ENCODE assay signal across 2 worm cellular contexts in the genomic region with DNA sequence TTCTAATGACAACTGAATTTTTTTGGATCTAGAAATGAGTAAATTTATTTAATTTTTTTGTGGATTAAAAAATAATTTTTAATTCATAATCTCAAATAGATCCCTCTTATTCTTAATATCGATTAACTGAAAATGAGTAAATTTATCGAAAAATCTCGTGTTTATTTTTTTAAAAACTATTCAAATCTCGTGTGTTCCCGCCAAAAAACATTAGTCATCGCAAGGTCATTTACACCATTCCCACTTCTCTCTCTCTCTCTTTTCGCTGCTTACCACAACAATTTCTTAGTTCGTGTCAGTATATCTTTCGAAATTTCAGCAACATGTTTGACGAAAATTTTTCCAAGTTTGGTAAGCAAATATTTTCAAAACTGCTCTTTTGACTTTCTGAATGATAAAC.
TF ChIP-seq lines count a peak whose summit lies in the region.

No protein-coding gene starts in this region.

TF ChIP-seq in whole organism, L1 larva, 84 proteins besides CTCF, POLR2A, EP300 and RAD21 (continues in another document):
- TF ChIP-seq swsn-7 (tag; optimal IDR thresholded peaks at IDR 0.05; lab: Kevin White, UChicago) (no peak), efl-1 (optimal IDR thresholded peaks at IDR 0.05; lab: Kevin White, UChicago) (peak in 1 of 2 experiments; percentile 4), efl-1 (GFP tag; optimal IDR thresholded peaks at IDR 0.05 in 1 of 2; lab: Kevin White, UChicago) (peak; percentile 54 to 74), ces-1 (GFP tag; optimal IDR thresholded peaks at IDR 0.05; lab: Kevin White, UChicago) (no peak), alr-1 (tag; optimal IDR thresholded peaks at IDR 0.05; lab: Kevin White, UChicago; ENCODE audit: borderline replicate concordance) (no peak), sox-4 (tag; optimal IDR thresholded peaks at IDR 0.05; lab: Kevin White, UChicago) (no peak), nhr-90 (tag; optimal IDR thresholded peaks at IDR 0.05; lab: Kevin White, UChicago; ENCODE audit: poor library complexity) (no peak), dpl-1 (GFP tag; optimal IDR thresholded peaks at IDR 0.05; lab: Kevin White, UChicago) (peak; percentile 36 to 52 (median 46)), fkh-4 (tag; optimal IDR thresholded peaks at IDR 0.05; lab: Kevin White, UChicago; ENCODE audit: borderline replicate concordance) (no peak), lsy-2 (tag; optimal IDR thresholded peaks at IDR 0.05; lab: Kevin White, UChicago) (no peak), skn-1 (tag; optimal IDR thresholded peaks at IDR 0.05; lab: Kevin White, UChicago) (no peak), Y116A8C.19 (tag; optimal IDR thresholded peaks at IDR 0.05; lab: Kevin White, UChicago; ENCODE audit: borderline replicate concordance) (no peak), nhr-47 (tag; optimal IDR thresholded peaks at IDR 0.05; lab: Kevin White, UChicago) (no peak), ceh-90 (tag; optimal IDR thresholded peaks at IDR 0.05; lab: Kevin White, UChicago) (no peak), lin-14 (GFP tag; optimal IDR thresholded peaks at IDR 0.05; lab: Kevin White, UChicago) (peak; percentile 4), ceh-63 (GFP tag; optimal IDR thresholded peaks at IDR 0.05; lab: Kevin White, UChicago) (no peak), lin-35 (GFP tag; optimal IDR thresholded peaks at IDR 0.05; lab: Kevin White, UChicago) (peak in 1 of 2 experiments; percentile 32), nhr-71 (tag; optimal IDR thresholded peaks at IDR 0.05; lab: Kevin White, UChicago) (no peak), tlp-1 (tag; optimal IDR thresholded peaks at IDR 0.05; lab: Kevin White, UChicago) (no peak), unc-130 (tag; optimal IDR thresholded peaks at IDR 0.05; lab: Kevin White, UChicago) (no peak), C16A3.4 (tag; optimal IDR thresholded peaks at IDR 0.05; lab: Kevin White, UChicago) (no peak), sup-37 (GFP tag; optimal IDR thresholded peaks at IDR 0.05; lab: Kevin White, UChicago) (no peak), blmp-1 (tag; optimal IDR thresholded peaks at IDR 0.05; lab: Kevin White, UChicago) (no peak), elt-3 (tag; optimal IDR thresholded peaks at IDR 0.05; lab: Kevin White, UChicago) (no peak), ceh-8 (GFP tag; optimal IDR thresholded peaks at IDR 0.05; lab: Kevin White, UChicago) (no peak), unc-62 (GFP tag; optimal IDR thresholded peaks at IDR 0.05; lab: Kevin White, UChicago) (no peak), egl-13 (tag; optimal IDR thresholded peaks at IDR 0.05; lab: Kevin White, UChicago) (no peak), snu-23 (GFP tag; optimal IDR thresholded peaks at IDR 0.05; lab: Kevin White, UChicago) (no peak), tbx-2 (tag; optimal IDR thresholded peaks at IDR 0.05; lab: Kevin White, UChicago) (no peak), ceh-88 (GFP tag; IDR thresholded peaks at IDR 0.05; lab: Robert Waterston, UW) (no peak), isw-1 (GFP tag; IDR thresholded peaks at IDR 0.05; lab: Robert Waterston, UW) (no peak), irx-1 (tag; optimal IDR thresholded peaks at IDR 0.05; lab: Kevin White, UChicago) (no peak), efl-3 (GFP tag; optimal IDR thresholded peaks at IDR 0.05; lab: Kevin White, UChicago) (no peak), aly-2 (tag; optimal IDR thresholded peaks at IDR 0.05; lab: Kevin White, UChicago) (no peak), egl-27 (tag; optimal IDR thresholded peaks at IDR 0.05; lab: Kevin White, UChicago) (no peak), ceh-82 (tag; optimal IDR thresholded peaks at IDR 0.05; lab: Kevin White, UChicago) (no peak), pqm-1 (tag; optimal IDR thresholded peaks at IDR 0.05; lab: Kevin White, UChicago) (no peak), xbp-1 (tag; optimal IDR thresholded peaks at IDR 0.05; lab: Kevin White, UChicago) (no peak), unc-98 (GFP tag; IDR thresholded peaks at IDR 0.05; lab: Robert Waterston, UW) (no peak), lir-3 (tag; optimal IDR thresholded peaks at IDR 0.05; lab: Kevin White, UChicago; ENCODE audit: poor library complexity) (no peak), nhr-12 (tag; optimal IDR thresholded peaks at IDR 0.05; lab: Kevin White, UChicago) (no peak), ztf-4 (tag; optimal IDR thresholded peaks at IDR 0.05; lab: Kevin White, UChicago) (no peak), nhr-237 (tag; optimal IDR thresholded peaks at IDR 0.05; lab: Kevin White, UChicago) (no peak), nhr-85 (tag; lab: Kevin White, UChicago) (peak; percentile 35), nhr-84 (tag; optimal IDR thresholded peaks at IDR 0.05; lab: Kevin White, UChicago) (no peak)

TF ChIP-seq in whole organism, L4 larva, 104 proteins besides CTCF, POLR2A, EP300 and RAD21:
- TF ChIP-seq aha-1 (tag; lab: Kevin White, UChicago): peak; percentile 15
- no peak for TF ChIP-seq T26A8.4 (GFP tag; IDR thresholded peaks at IDR 0.05; lab: Robert Waterston, UW)
- no peak for TF ChIP-seq tra-1 (GFP tag; IDR thresholded peaks at IDR 0.05; lab: Robert Waterston, UW)
- no peak for TF ChIP-seq ama-1 (optimal IDR thresholded peaks at IDR 0.05; lab: Kevin White, UChicago)
- no peak for TF ChIP-seq zfp-2 (tag; optimal IDR thresholded peaks at IDR 0.05; lab: Kevin White, UChicago)

Comparison
In these comparisons a context has a peak if more than half of its experiments do, and no peak if none do; other contexts are left out.
1. Of the 29 proteins assayed by ChIP-seq in both whole organism, L4 larva and whole organism, L1 larva: peak only in whole organism, L4 larva: aha-1; only in whole organism, L1 larva: dpl-1; in both: none; in neither: 27.